Fruit fly (Drosophila melanogaster) whole organism, embryonic: ENCODE data around the gene Kah.

Experiments
- Abd-B ChIP-seq: fragments of 200-800 bp; sonication (Bioruptor generic); optimal IDR thresholded peaks from 2 replicates; lab custom pipeline; 2018; ENCODE audit warnings: missing biosample characterization, mild to moderate bottlenecking, missing genetic modification characterization, moderate library complexity
- Awh ChIP-seq: fragments of 200-800 bp; sonication (Bioruptor generic); IDR thresholded peaks from 2 replicates; pipeline ENCODE4, ENCODE4 v1.3.6; 2022; ENCODE audit warnings: missing biosample characterization, missing genetic modification characterization
- CG10979 ChIP-seq: fragments of 200-800 bp; sonication (Bioruptor generic); optimal IDR thresholded peaks from 2 replicates; lab custom pipeline; 2018; ENCODE audit warnings: missing biosample characterization, mild to moderate bottlenecking, missing genetic modification characterization, moderate library complexity
- CG11093 ChIP-seq: fragments of 200-800 bp; sonication (Bioruptor generic); IDR thresholded peaks from 3 replicates; pipeline ENCODE4 v1.3.6; 2022; ENCODE audit warnings: missing biosample characterization, missing genetic modification characterization
- CG11504 ChIP-seq: fragments of 200-800 bp; sonication (Bioruptor generic); optimal IDR thresholded peaks from 3 replicates; lab custom pipeline; 2019; ENCODE audit warnings: missing biosample characterization, mild to moderate bottlenecking, missing genetic modification characterization, moderate library complexity
- CG12104 ChIP-seq: fragments of 200-800 bp; sonication (Bioruptor generic); optimal IDR thresholded peaks from 3 replicates; lab custom pipeline; 2016; ENCODE audit warnings: missing biosample characterization, missing genetic modification characterization
- CG12744 ChIP-seq: fragments of 200-800 bp; sonication (Bioruptor generic); optimal IDR thresholded peaks from 2 replicates; lab custom pipeline; 2016; ENCODE audit warnings: missing biosample characterization, missing genetic modification characterization
- CG15011 ChIP-seq: fragments of 200-800 bp; sonication (Bioruptor generic); optimal IDR thresholded peaks from 3 replicates; lab custom pipeline; 2018; ENCODE audit warnings: missing biosample characterization, mild to moderate bottlenecking, missing genetic modification characterization
- CG16815 ChIP-seq: fragments of 200-800 bp; sonication (Bioruptor generic); optimal IDR thresholded peaks from 3 replicates; lab custom pipeline; 2017; ENCODE audit warnings: missing biosample characterization, mild to moderate bottlenecking, missing genetic modification characterization
- CG17359 ChIP-seq: fragments of 200-800 bp; sonication (Bioruptor generic); optimal IDR thresholded peaks from 3 replicates; lab custom pipeline; 2018; ENCODE audit warnings: missing biosample characterization, mild to moderate bottlenecking, missing genetic modification characterization, moderate library complexity
- CG2116 ChIP-seq: fragments of 200-800 bp; sonication (Bioruptor generic); optimal IDR thresholded peaks from 3 replicates; lab custom pipeline; 2018; ENCODE audit warnings: missing biosample characterization, mild to moderate bottlenecking, missing genetic modification characterization
- CG2129 ChIP-seq: fragments of 200-800 bp; sonication (Bioruptor generic); IDR thresholded peaks from 2 replicates; pipeline ENCODE4 v1.3.6; 2022; ENCODE audit warnings: missing biosample characterization, missing genetic modification characterization; ENCODE audit not compliant: partially characterized antibody
- CG2678 ChIP-seq: fragments of 200-800 bp; sonication (Bioruptor generic); optimal IDR thresholded peaks from 3 replicates; lab custom pipeline; 2019; ENCODE audit warnings: missing biosample characterization, mild to moderate bottlenecking, missing genetic modification characterization, moderate library complexity
- CG31441 ChIP-seq: fragments of 200-800 bp; sonication (Bioruptor generic); IDR thresholded peaks from 2 replicates; pipeline ENCODE4 v1.3.6; 2022; ENCODE audit warnings: missing biosample characterization, missing genetic modification characterization
- CG34422 ChIP-seq: fragments of 200-800 bp; sonication (Bioruptor generic); IDR thresholded peaks from 3 replicates; pipeline ENCODE4 v1.3.6; 2022; ENCODE audit warnings: missing biosample characterization, missing genetic modification characterization
- CG8290 ChIP-seq, 3 experiments: fragments of 200-800 bp; sonication (Bioruptor generic); optimal IDR thresholded peaks; 2 replicates each; lab custom pipeline; 2016 to 2019; ENCODE audit warnings: missing biosample characterization in 3 of 3, missing genetic modification characterization in 3 of 3, mild to moderate bottlenecking in 2 of 3, moderate library complexity in 1 of 3
- CG8359 ChIP-seq: fragments of 200-800 bp; sonication (Bioruptor generic); optimal IDR thresholded peaks from 2 replicates; lab custom pipeline; 2017; ENCODE audit warnings: missing biosample characterization, mild to moderate bottlenecking, missing genetic modification characterization, borderline replicate concordance
- CoRest ChIP-seq: fragments of 200-800 bp; sonication (Bioruptor generic); optimal IDR thresholded peaks from 3 replicates; lab custom pipeline; 2018; ENCODE audit warnings: missing biosample characterization, mild to moderate bottlenecking, missing genetic modification characterization, moderate library complexity
- Dad ChIP-seq: fragments of 200-800 bp; sonication (Bioruptor generic); optimal IDR thresholded peaks from 3 replicates; lab custom pipeline; 2016; ENCODE audit warnings: missing biosample characterization, missing genetic modification characterization
- Dref ChIP-seq: fragments of 200-800 bp; sonication (Bioruptor generic); IDR thresholded peaks from 2 replicates; pipeline ENCODE4 v1.3.6; 2022; ENCODE audit warnings: missing biosample characterization, missing genetic modification characterization
- E2f2 ChIP-seq: fragments of 200-800 bp; sonication (Bioruptor generic); IDR thresholded peaks from 2 replicates; pipeline ENCODE4 v1.3.6; 2022; ENCODE audit warnings: missing biosample characterization, missing genetic modification characterization
- Ets65A ChIP-seq: fragments of 200-800 bp; sonication (Bioruptor generic); peaks from one replicate; lab custom pipeline; 2016; ENCODE audit warnings: missing biosample characterization, missing genetic modification characterization
- Gug ChIP-seq: fragments of 200-800 bp; sonication (Bioruptor generic); IDR thresholded peaks from 4 replicates; pipeline ENCODE4 v1.3.6; 2022; ENCODE audit warnings: missing biosample characterization, missing genetic modification characterization
- HLHmδ ChIP-seq: fragments of 200-800 bp; sonication (Bioruptor generic); optimal IDR thresholded peaks from 2 replicates; lab custom pipeline; 2018; ENCODE audit warnings: missing biosample characterization, mild to moderate bottlenecking, missing genetic modification characterization, moderate library complexity
- Hand ChIP-seq: fragments of 200-800 bp; sonication (Bioruptor generic); optimal IDR thresholded peaks from 2 replicates; lab custom pipeline; 2017; ENCODE audit warnings: mild to moderate bottlenecking, missing biosample characterization, missing genetic modification reagents, missing genetic modification characterization
- Hr3 ChIP-seq: fragments of 200-800 bp; sonication (Bioruptor generic); optimal IDR thresholded peaks from 3 replicates; lab custom pipeline; 2016; ENCODE audit warnings: missing biosample characterization, missing genetic modification characterization
- MTF-1 ChIP-seq: fragments of 200-800 bp; sonication (Bioruptor generic); optimal IDR thresholded peaks from 2 replicates; lab custom pipeline; 2018; ENCODE audit warnings: missing biosample characterization, mild to moderate bottlenecking, missing genetic modification characterization, borderline replicate concordance
- Sox100B ChIP-seq: fragments of 200-800 bp; sonication (Bioruptor generic); optimal IDR thresholded peaks from 3 replicates; lab custom pipeline; 2018; ENCODE audit warnings: missing biosample characterization, mild to moderate bottlenecking, missing genetic modification characterization
- Trl ChIP-seq, 3 experiments: fragments of >200 bp in 2 of 3; fragments of 200-800 bp in 1 of 3; sonication (Bioruptor generic) in 1 of 3; optimal IDR thresholded peaks; 2 replicates in 1 of 3; 3 replicates in 2 of 3; lab custom pipeline; 2016 to 2017; ENCODE audit warnings: missing biosample characterization in 1 of 3, missing genetic modification characterization in 1 of 3
- Xbp1 ChIP-seq: fragments of 200-800 bp; sonication (Bioruptor generic); optimal IDR thresholded peaks from 3 replicates; lab custom pipeline; 2016; ENCODE audit warnings: missing biosample characterization, mild to moderate bottlenecking, missing genetic modification characterization
- Xrp1 ChIP-seq: fragments of 200-800 bp; sonication (Bioruptor generic); IDR thresholded peaks from 2 replicates; pipeline ENCODE4 v1.3.6; 2022; ENCODE audit warnings: missing biosample characterization, missing genetic modification characterization
- ara ChIP-seq: fragments of 200-800 bp; sonication (Bioruptor generic); IDR thresholded peaks from 2 replicates; pipeline ENCODE4 v1.3.6; 2022; ENCODE audit warnings: missing biosample characterization, missing genetic modification characterization
- ase ChIP-seq: fragments of 200-800 bp; sonication (Bioruptor generic); IDR thresholded peaks from 3 replicates; pipeline ENCODE4 v1.3.6; 2022; ENCODE audit warnings: missing biosample characterization, missing genetic modification characterization
- ato ChIP-seq: fragments of 200-800 bp; sonication (Bioruptor generic); IDR thresholded peaks from 2 replicates; pipeline ENCODE4 v1.3.6; 2022; ENCODE audit warnings: missing biosample characterization, missing genetic modification characterization; ENCODE audit not compliant: partially characterized antibody
- bowl ChIP-seq: fragments of 200-800 bp; sonication (Bioruptor generic); IDR thresholded peaks from 2 replicates; pipeline ENCODE4 v1.3.6; 2022; ENCODE audit warnings: missing biosample characterization, missing genetic modification characterization
- dpn ChIP-seq, 2 experiments: fragments of 200-800 bp; sonication (Bioruptor generic); optimal IDR thresholded peaks; 3 replicates each; lab custom pipeline; 2016; ENCODE audit warnings: missing biosample characterization in 2 of 2, missing genetic modification characterization in 2 of 2
- dysf ChIP-seq: fragments of 200-800 bp; sonication (Bioruptor generic); IDR thresholded peaks from 3 replicates; pipeline ENCODE4 v1.3.6; 2022; ENCODE audit warnings: missing biosample characterization, missing genetic modification characterization
- gsb-n ChIP-seq: fragments of 200-800 bp; sonication (Bioruptor generic); optimal IDR thresholded peaks from 3 replicates; lab custom pipeline; 2018; ENCODE audit warnings: missing biosample characterization, mild to moderate bottlenecking, missing genetic modification characterization
- hbn ChIP-seq: fragments of 200-800 bp; sonication (Bioruptor generic); IDR thresholded peaks from 2 replicates; pipeline ENCODE4 v1.3.6; 2022; ENCODE audit warnings: missing biosample characterization, missing genetic modification characterization; ENCODE audit not compliant: partially characterized antibody
- lab ChIP-seq: fragments of 200-800 bp; sonication (Bioruptor generic); optimal IDR thresholded peaks from 3 replicates; lab custom pipeline; 2017; ENCODE audit warnings: missing biosample characterization, missing genetic modification characterization, mild to moderate bottlenecking, moderate library complexity, missing genetic modification reagents
- lbe ChIP-seq: fragments of 200-800 bp; sonication (Bioruptor generic); optimal IDR thresholded peaks from 2 replicates; lab custom pipeline; 2016; ENCODE audit warnings: missing biosample characterization, mild to moderate bottlenecking, missing genetic modification characterization
- odd ChIP-seq: fragments of 200-800 bp; sonication (Bioruptor generic); optimal IDR thresholded peaks from 2 replicates; lab custom pipeline; 2017; ENCODE audit warnings: missing biosample characterization, mild to moderate bottlenecking, missing genetic modification characterization
- sc ChIP-seq, 3 experiments: fragments of >200 bp in 2 of 3; fragments of 200-800 bp in 1 of 3; sonication (Bioruptor generic) in 1 of 3; optimal IDR thresholded peaks; 2 replicates in 2 of 3; 3 replicates in 1 of 3; lab custom pipeline; 2017; ENCODE audit warnings: mild to moderate bottlenecking in 1 of 3, missing biosample characterization in 1 of 3, missing genetic modification characterization in 1 of 3, missing genetic modification reagents in 1 of 3
- sr ChIP-seq: fragments of 200-800 bp; sonication (Bioruptor generic); IDR thresholded peaks from 3 replicates; pipeline ENCODE4 v1.3.6; 2022; ENCODE audit warnings: missing biosample characterization, missing genetic modification characterization
- stwl ChIP-seq: fragments of 200-800 bp; sonication (Bioruptor generic); optimal IDR thresholded peaks from 3 replicates; lab custom pipeline; 2018; ENCODE audit warnings: missing biosample characterization, mild to moderate bottlenecking, missing genetic modification characterization, moderate library complexity
- wek ChIP-seq: fragments of 200-800 bp; sonication (Bioruptor generic); optimal IDR thresholded peaks from 3 replicates; lab custom pipeline; 2018; ENCODE audit warnings: missing biosample characterization, mild to moderate bottlenecking, missing genetic modification characterization, moderate library complexity
- wor ChIP-seq: fragments of 200-800 bp; sonication (Bioruptor generic); IDR thresholded peaks from 2 replicates; pipeline ENCODE4 v1.3.6; 2022; ENCODE audit warnings: missing biosample characterization, missing genetic modification characterization

Gene Kah

dm6 chr3L:629916-630663 is 41.0 kb upstream of the Kah start (continued):
- TF ChIP-seq CG15011 (GFP tag; lab: Kevin White, UChicago) (no peak), Sox100B (peak; percentile 50), odd (GFP tag; lab: Kevin White, UChicago) (no peak), CG8359 (GFP tag; lab: Kevin White, UChicago) (no peak), lab (GFP tag; lab: Kevin White, UChicago) (peak; percentile 72), CG17359 (tag; lab: Kevin White, UChicago) (peak; percentile 62), ato (GFP tag; lab: Robert Waterston, UW) (no peak), CG31441 (no peak), Abd-B (GFP tag; lab: Kevin White, UChicago) (no peak), Xrp1 (peak; percentile 50; the same call in 1 of the 2 replicates), gsb-n (no peak), CG2116 (GFP tag; lab: Kevin White, UChicago) (peak; percentile 37), Trl (optimal IDR thresholded peaks at IDR 0.05; lab: Kevin White, UChicago) (peak; percentile 72 to 83), Trl (GFP tag; optimal IDR thresholded peaks at IDR 0.05; lab: Kevin White, UChicago) (peak; percentile 12), CG11504 (tag; lab: Kevin White, UChicago) (peak; percentile 60), CoRest (tag; lab: Kevin White, UChicago) (peak; percentile 43), Ets65A (GFP tag; lab: Kevin White, UChicago) (peak; percentile 81), wor (GFP tag; lab: Robert Waterston, UW) (no peak), MTF-1 (GFP tag; lab: Kevin White, UChicago) (peak; percentile 21), CG12104 (GFP tag; lab: Kevin White, UChicago) (peak; percentile 36), Xbp1 (GFP tag; lab: Kevin White, UChicago) (peak; percentile 60), Dref (GFP tag; lab: Robert Waterston, UW) (no peak), CG16815 (peak; percentile 26), Awh (GFP tag; lab: Robert Waterston, UW) (no peak), sc (optimal IDR thresholded peaks at IDR 0.05; lab: Kevin White, UChicago) (no peak), sc (GFP tag; optimal IDR thresholded peaks at IDR 0.05; lab: Kevin White, UChicago) (no peak), sr (GFP tag; lab: Robert Waterston, UW) (no peak), CG12744 (GFP tag; lab: Kevin White, UChicago) (no peak), E2f2 (GFP tag; lab: Robert Waterston, UW) (peak; percentile 11; the same call in 1 of the 2 replicates), stwl (tag; lab: Kevin White, UChicago) (peak; percentile 13), ara (GFP tag; lab: Robert Waterston, UW) (0 out of 2 replicates have a peak, but pooled peaks have one; percentile 38), HLHmδ (no peak), CG34422 (peak; percentile 44; the same call in 1 of the 3 replicates), CG2129 (GFP tag; lab: Robert Waterston, UW) (no peak), Gug (GFP tag; lab: Robert Waterston, UW) (peak; percentile 71; the same call in 2 of the 4 replicates), dpn (GFP tag; optimal IDR thresholded peaks at IDR 0.05; lab: Kevin White, UChicago) (peak in 1 of 2 experiments; percentile 25), wek (GFP tag; lab: Kevin White, UChicago) (no peak), Dad (GFP tag; lab: Kevin White, UChicago) (peak; percentile 29), hbn (GFP tag; lab: Robert Waterston, UW) (no peak), bowl (GFP tag; lab: Robert Waterston, UW) (no peak), Hand (GFP tag; lab: Kevin White, UChicago) (no peak), CG11093 (GFP tag; lab: Robert Waterston, UW) (peak; percentile 33; the same call in 1 of the 3 replicates), Hr3 (peak; percentile 28), dysf (GFP tag; lab: Robert Waterston, UW) (peak; percentile 54; the same call in 1 of the 3 replicates), CG10979 (tag; lab: Kevin White, UChicago) (peak; percentile 29), lbe (GFP tag; lab: Kevin White, UChicago) (no peak), CG2678 (tag; lab: Kevin White, UChicago) (peak; percentile 58), ase (GFP tag; lab: Robert Waterston, UW) (peak; percentile 72; the same call in 2 of the 3 replicates), CG8290 (GFP tag; optimal IDR thresholded peaks at IDR 0.05; lab: Kevin White, UChicago) (peak; percentile 36), CG8290 (tag; optimal IDR thresholded peaks at IDR 0.05; lab: Kevin White, UChicago) (peak; percentile 22 to 73)
